Worm (Caenorhabditis elegans): Measurements from ENCODE around the gene ugt-1.

ce11 chrV:10404701-10405100 is 9.2 kb downstream of the ugt-1 start:
- TF ChIP-seq egl-43 (GFP tag; IDR thresholded peaks at IDR 0.05): no peak
- no peak for TF ChIP-seq nhr-76 (tag; optimal IDR thresholded peaks at IDR 0.05)
- peak; percentile 61 for TF ChIP-seq dmd-6 (GFP tag; IDR thresholded peaks at IDR 0.05)
- no peak for TF ChIP-seq nhr-41 (GFP tag; IDR thresholded peaks at IDR 0.05)
- TF ChIP-seq fos-1 (tag; optimal IDR thresholded peaks at IDR 0.05): no peak
- no peak for TF ChIP-seq lsy-2 (tag; optimal IDR thresholded peaks at IDR 0.05)
- TF ChIP-seq unc-62 (GFP tag; optimal IDR thresholded peaks at IDR 0.05 in 1 of 2): no peak
- TF ChIP-seq unc-62 (tag; optimal IDR thresholded peaks at IDR 0.05): no peak
